Worm (Caenorhabditis elegans) whole organism, late embryonic: ENCODE data around the gene sir-2.3.

Source experiments
- K02D7.2 ChIP-seq: sonication (generic microtip); optimal IDR thresholded peaks from 2 replicates; lab custom pipeline; 2017; ENCODE audit warnings: mild to moderate bottlenecking, missing genetic modification characterization, missing compliant biosample characterization
- fkh-6 ChIP-seq: sonication (generic microtip); optimal IDR thresholded peaks from 2 replicates; lab custom pipeline; 2016; ENCODE audit warnings: missing genetic modification characterization, missing compliant biosample characterization
- lin-11 ChIP-seq: fragments of 200-800 bp; sonication (Bioruptor generic); optimal IDR thresholded peaks from 2 replicates; lab custom pipeline; 2018; ENCODE audit warnings: mild to moderate bottlenecking, missing genetic modification characterization, missing compliant biosample characterization

ce11 chrX:13303357-13303756, 28.1 kb upstream of the sir-2.3 start, which contains the start of gene srd-42:
- TF ChIP-seq fkh-6 (tag; lab: Kevin White, UChicago): no peak
- no peak for TF ChIP-seq lin-11 (tag; lab: Kevin White, UChicago)
- TF ChIP-seq K02D7.2 (tag; lab: Kevin White, UChicago): no peak
